Worm (Caenorhabditis elegans) whole organism, L1 larva: ENCODE results near the gene sru-22.

Experiments used
- C04F5.9 ChIP-seq: sonication (generic microtip); optimal IDR thresholded peaks from 2 replicates; lab custom pipeline; 2016; ENCODE audit warnings: missing genetic modification characterization, missing compliant biosample characterization
- C16A3.4 ChIP-seq: fragments of 150-350 bp; optimal IDR thresholded peaks from 2 replicates; lab custom pipeline; 2014; ENCODE audit warnings: missing biosample characterization, missing genetic modification characterization
- C34B4.2 ChIP-seq: sonication (generic microtip); optimal IDR thresholded peaks from 2 replicates; lab custom pipeline; 2017; ENCODE audit warnings: mild to moderate bottlenecking, missing genetic modification characterization, missing compliant biosample characterization
- ama-1 ChIP-seq: fragments of 150-350 bp; optimal IDR thresholded peaks from 2 replicates; lab custom pipeline; 2014
- ceh-8 ChIP-seq: fragments of 200-800 bp; sonication (Bioruptor generic); optimal IDR thresholded peaks from 2 replicates; lab custom pipeline; 2018; ENCODE audit warnings: mild to moderate bottlenecking, missing genetic modification characterization, moderate library complexity, missing compliant biosample characterization
- ces-1 ChIP-seq: fragments of 150-350 bp; optimal IDR thresholded peaks from 2 replicates; lab custom pipeline; 2014; ENCODE audit warnings: missing biosample characterization, missing genetic modification reagents, missing genetic modification characterization
- dpl-1 ChIP-seq, 3 experiments: fragments of 150-350 bp in 2 of 3; sonication (generic microtip) in 1 of 3; optimal IDR thresholded peaks; 2 replicates each; lab custom pipeline; 2014 to 2017; ENCODE audit warnings: missing biosample characterization in 3 of 3, missing genetic modification characterization in 3 of 3, missing genetic modification reagents in 3 of 3
- dsc-1 ChIP-seq: sonication (generic microtip); optimal IDR thresholded peaks from 2 replicates; lab custom pipeline; 2016; ENCODE audit warnings: mild to moderate bottlenecking, missing genetic modification characterization, missing compliant biosample characterization
- efl-1 ChIP-seq, 4 experiments: fragments of 150-350 bp; optimal IDR thresholded peaks in 3 of 4; peaks in 1 of 4; 1 replicate in 1 of 4; 2 replicates in 3 of 4; lab custom pipeline; 2014; ENCODE audit warnings: missing biosample characterization in 2 of 4, missing genetic modification characterization in 2 of 4, missing genetic modification reagents in 2 of 4
- ets-5 ChIP-seq: fragments of 200-800 bp; sonication (Bioruptor generic); IDR thresholded peaks from 2 replicates; pipeline ENCODE4 v1.3.6; 2022; ENCODE audit warnings: missing genetic modification characterization, missing compliant biosample characterization
- fkh-10 ChIP-seq: sonication (generic microtip); optimal IDR thresholded peaks from 2 replicates; lab custom pipeline; 2017; ENCODE audit warnings: missing biosample characterization, missing genetic modification reagents, missing genetic modification characterization
- fos-1 ChIP-seq: fragments of 150-350 bp; optimal IDR thresholded peaks from 2 replicates; lab custom pipeline; 2014; ENCODE audit warnings: missing biosample characterization, missing genetic modification characterization
- irx-1 ChIP-seq: sonication (generic microtip); optimal IDR thresholded peaks from 2 replicates; lab custom pipeline; 2016; ENCODE audit warnings: missing genetic modification characterization, missing compliant biosample characterization
- lin-14 ChIP-seq: fragments of 200-800 bp; sonication (Bioruptor generic); optimal IDR thresholded peaks from 2 replicates; lab custom pipeline; 2018; ENCODE audit warnings: mild to moderate bottlenecking, missing genetic modification characterization, moderate library complexity, missing compliant biosample characterization
- lin-15B ChIP-seq: fragments of 150-350 bp; sonication (generic microtip); optimal IDR thresholded peaks from 3 replicates; lab custom pipeline; 2014; ENCODE audit warnings: missing biosample characterization, missing genetic modification characterization
- lin-39 ChIP-seq: fragments of 150-350 bp; optimal IDR thresholded peaks from 2 replicates; lab custom pipeline; 2014; ENCODE audit warnings: missing biosample characterization, missing genetic modification reagents, missing genetic modification characterization
- lsy-2 ChIP-seq, 2 experiments: fragments of 150-350 bp; optimal IDR thresholded peaks; 2 replicates each; lab custom pipeline; 2014; ENCODE audit warnings: missing biosample characterization in 2 of 2, missing genetic modification characterization in 2 of 2
- mef-2 ChIP-seq: fragments of 150-350 bp; optimal IDR thresholded peaks from 2 replicates; lab custom pipeline; 2014; ENCODE audit warnings: missing biosample characterization, missing genetic modification characterization
- mep-1 ChIP-seq: fragments of 150-350 bp; optimal IDR thresholded peaks from 2 replicates; lab custom pipeline; 2014; ENCODE audit warnings: missing biosample characterization, missing genetic modification characterization
- nhr-28 ChIP-seq: fragments of 150-350 bp; optimal IDR thresholded peaks from 2 replicates; lab custom pipeline; 2014; ENCODE audit warnings: missing biosample characterization, missing genetic modification characterization
- nhr-84 ChIP-seq: sonication (generic microtip); optimal IDR thresholded peaks from 2 replicates; lab custom pipeline; 2017; ENCODE audit warnings: missing biosample characterization, missing genetic modification characterization
- nhr-85 ChIP-seq: sonication (generic microtip); peaks from one replicate; lab custom pipeline; 2016; ENCODE audit warnings: missing genetic modification characterization, inconsistent platforms, missing compliant biosample characterization
- nhr-90 ChIP-seq: sonication (generic microtip); optimal IDR thresholded peaks from 2 replicates; lab custom pipeline; 2016; ENCODE audit warnings: mild to moderate bottlenecking, missing genetic modification characterization, missing compliant biosample characterization; ENCODE audit not compliant: poor library complexity
- pag-3 ChIP-seq: sonication (generic microtip); optimal IDR thresholded peaks from 2 replicates; lab custom pipeline; 2017; ENCODE audit warnings: missing genetic modification characterization, mild to moderate bottlenecking, missing compliant biosample characterization, antibody characterized with exemption, borderline replicate concordance; ENCODE audit not compliant: insufficient read depth
- pax-3 ChIP-seq: fragments of 200-800 bp; sonication (Bioruptor generic); optimal IDR thresholded peaks from 2 replicates; lab custom pipeline; 2018; ENCODE audit warnings: mild to moderate bottlenecking, missing genetic modification characterization, moderate library complexity, missing compliant biosample characterization
- pqm-1 ChIP-seq: sonication (generic microtip); optimal IDR thresholded peaks from 3 replicates; lab custom pipeline; 2017; ENCODE audit warnings: missing biosample characterization, missing genetic modification characterization
- snu-23 ChIP-seq: sonication (generic microtip); optimal IDR thresholded peaks from 2 replicates; lab custom pipeline; 2016; ENCODE audit warnings: missing genetic modification characterization, missing compliant biosample characterization
- sptf-1 ChIP-seq: fragments of 150-350 bp; optimal IDR thresholded peaks from 2 replicates; lab custom pipeline; 2014; ENCODE audit warnings: missing biosample characterization, missing genetic modification characterization
- sup-37 ChIP-seq: fragments of 200-800 bp; sonication (Bioruptor generic); optimal IDR thresholded peaks from 2 replicates; lab custom pipeline; 2018; ENCODE audit warnings: mild to moderate bottlenecking, missing genetic modification characterization, missing compliant biosample characterization
- swsn-7 ChIP-seq: sonication (generic microtip); optimal IDR thresholded peaks from 2 replicates; lab custom pipeline; 2016; ENCODE audit warnings: missing genetic modification characterization, missing compliant biosample characterization
- tbx-2 ChIP-seq: sonication (generic microtip); optimal IDR thresholded peaks from 2 replicates; lab custom pipeline; 2016; ENCODE audit warnings: missing genetic modification characterization, missing compliant biosample characterization
- unc-62 ChIP-seq: fragments of 150-350 bp; optimal IDR thresholded peaks from 2 replicates; lab custom pipeline; 2014; ENCODE audit warnings: missing biosample characterization, missing genetic modification reagents, missing genetic modification characterization
- xbp-1 ChIP-seq: sonication (generic microtip); optimal IDR thresholded peaks from 2 replicates; lab custom pipeline; 2016; ENCODE audit warnings: missing genetic modification characterization, missing compliant biosample characterization
- zag-1 ChIP-seq: fragments of 150-350 bp; optimal IDR thresholded peaks from 2 replicates; lab custom pipeline; 2014; ENCODE audit warnings: missing biosample characterization, missing genetic modification characterization

The sru-22 gene

DNA sequence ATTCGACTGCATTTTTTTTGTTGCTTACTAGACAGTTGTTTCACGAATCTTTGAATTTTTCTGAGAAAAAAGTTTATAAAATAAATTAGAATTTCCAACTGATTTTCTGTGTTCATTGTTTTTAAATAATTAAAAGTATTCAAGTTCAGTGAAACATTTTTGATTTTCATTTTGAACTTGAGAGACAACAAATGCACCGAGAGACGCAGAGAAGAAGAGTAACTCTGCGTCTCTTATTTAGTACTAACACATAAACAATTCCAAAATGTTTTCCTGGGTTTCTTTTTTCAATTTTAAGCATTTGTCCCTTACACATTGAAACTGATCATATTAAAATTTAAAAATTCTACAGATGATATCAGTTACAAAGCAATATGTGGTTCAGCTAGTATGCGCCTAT, 15.3 kb downstream of the sru-22 start (continued):
- TF ChIP-seq ceh-8 (no peak), ets-5 (no peak), mep-1 (peak; percentile 8), C34B4.2 (tag; lab: Kevin White, UChicago) (no peak), unc-62 (GFP tag; lab: Kevin White, UChicago) (no peak), C16A3.4 (tag; lab: Kevin White, UChicago) (no peak), fkh-10 (GFP tag; lab: Kevin White, UChicago) (no peak), snu-23 (GFP tag; lab: Kevin White, UChicago) (no peak), sup-37 (no peak), C04F5.9 (tag; lab: Kevin White, UChicago) (no peak), pag-3 (tag; lab: Kevin White, UChicago) (no peak), ces-1 (no peak), lin-14 (GFP tag; lab: Kevin White, UChicago) (peak; percentile 55), tbx-2 (tag; lab: Kevin White, UChicago) (no peak), ama-1 (no peak), mef-2 (tag; lab: Kevin White, UChicago) (no peak), nhr-90 (tag; lab: Kevin White, UChicago) (no peak)

DNA sequence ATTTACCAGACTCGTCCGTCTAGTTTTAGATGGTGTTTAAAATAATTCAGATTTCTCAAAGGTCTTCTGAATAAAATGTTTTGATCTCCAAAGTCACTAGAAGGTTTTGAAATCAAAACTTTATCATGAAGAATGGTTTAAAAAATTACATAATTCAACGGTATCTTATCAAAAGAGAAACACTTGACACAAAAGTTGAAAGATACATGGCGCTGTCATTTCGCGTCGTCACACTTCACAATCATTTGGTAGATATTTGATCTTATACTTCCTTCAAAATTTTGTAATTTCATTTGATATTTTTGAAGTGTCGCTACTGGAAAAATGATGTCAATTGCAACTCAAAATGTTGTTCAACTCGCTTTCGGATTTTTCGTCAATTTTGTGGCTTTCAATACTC, 17.6 kb downstream of the sru-22 start, which contains the start of gene F36G9.3:
TSS of gene F36G9.3 (plus strand) at position 301 of the 400 bp plus-strand sequence.
- TF ChIP-seq dsc-1 (tag; lab: Kevin White, UChicago) (no peak), irx-1 (tag; lab: Kevin White, UChicago) (no peak), unc-62 (GFP tag; lab: Kevin White, UChicago) (no peak)

DNA sequence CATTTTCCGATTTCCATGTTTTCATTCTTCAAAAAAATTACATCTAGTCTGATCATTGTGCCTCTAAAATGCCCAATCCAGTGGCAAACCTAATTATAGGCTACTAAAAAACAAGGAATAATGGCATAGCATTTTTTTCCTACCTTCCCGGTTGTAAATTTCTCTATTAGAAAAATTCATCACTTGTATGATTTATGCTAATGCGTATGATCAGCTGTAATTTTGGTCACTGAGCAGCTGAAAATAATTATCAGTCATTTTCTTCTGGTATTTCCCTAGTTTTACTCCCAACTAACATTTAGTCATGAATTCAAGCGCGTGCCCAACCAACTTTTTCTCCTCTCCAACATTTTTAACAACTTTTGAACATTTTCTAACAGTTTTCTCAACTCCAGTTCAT, 19.2 kb downstream of the sru-22 start, which contains the start of gene srh-186:
TSS of gene srh-186 (plus strand) at position 301 of the 400 bp plus-strand sequence.
- TF ChIP-seq nhr-84 (tag; lab: Kevin White, UChicago), result no peak
- no peak for TF ChIP-seq lin-14 (GFP tag; lab: Kevin White, UChicago)

DNA sequence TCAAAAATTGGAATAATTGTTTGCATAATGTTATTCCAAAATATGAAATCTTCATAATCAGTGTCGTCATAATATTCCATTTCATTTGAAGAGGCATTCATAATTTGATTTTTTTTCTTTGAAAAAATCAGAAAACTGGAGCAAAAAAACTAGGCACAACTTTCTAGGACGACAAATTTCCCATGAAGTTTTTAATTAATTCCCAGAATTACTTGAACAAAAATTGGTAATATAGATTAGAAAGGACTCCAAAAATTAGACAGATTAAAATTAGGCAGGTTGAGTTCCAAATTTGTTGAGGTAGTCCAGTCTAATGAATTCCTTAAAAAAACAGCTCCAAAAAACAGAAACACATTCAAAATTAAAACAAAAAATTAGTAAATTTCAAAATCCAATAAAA, 19.8 kb downstream of the sru-22 start, which contains the start of gene srw-57:
TSS of gene srw-57 (minus strand) at position 101 of the 400 bp plus-strand sequence.
- TF ChIP-seq pag-3 (tag; lab: Kevin White, UChicago) (no peak), dpl-1 (GFP tag; optimal IDR thresholded peaks at IDR 0.05; lab: Kevin White, UChicago) (no peak), nhr-28 (tag; lab: Kevin White, UChicago) (no peak), pqm-1 (no peak), swsn-7 (tag; lab: Kevin White, UChicago) (no peak), nhr-90 (tag; lab: Kevin White, UChicago) (no peak), sptf-1 (tag; lab: Kevin White, UChicago) (no peak), fos-1 (tag; lab: Kevin White, UChicago) (no peak), nhr-85 (tag; lab: Kevin White, UChicago) (no peak)

DNA sequence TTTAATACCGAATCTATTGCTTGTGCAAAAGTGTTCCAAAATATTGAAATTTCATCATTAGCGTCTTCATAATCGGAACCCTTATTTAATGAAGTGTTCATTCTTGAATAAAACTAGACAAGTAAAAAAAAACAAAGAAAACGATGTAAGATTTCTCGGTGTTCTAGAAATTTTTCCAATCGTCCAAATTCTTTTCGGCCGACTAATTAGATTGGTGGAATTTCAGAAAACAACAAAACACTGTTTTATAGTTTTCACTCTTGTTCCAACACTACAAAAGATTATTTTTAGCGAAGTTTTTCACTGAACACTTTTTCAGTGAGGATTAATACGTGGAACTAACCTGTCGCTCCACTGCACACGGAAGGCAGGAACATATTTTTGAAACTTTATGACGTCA, 22.0 kb downstream of the sru-22 start, which contains the start of gene srw-56:
TSS of gene srw-56 (minus strand) at position 101 of the 400 bp plus-strand sequence.
- TF ChIP-seq efl-1 (optimal IDR thresholded peaks at IDR 0.05; lab: Kevin White, UChicago) (no peak), efl-1 (GFP tag; optimal IDR thresholded peaks at IDR 0.05 in 1 of 2; lab: Kevin White, UChicago) (peak in 1 of 2 experiments; percentile 61), nhr-28 (tag; lab: Kevin White, UChicago) (no peak)

DNA sequence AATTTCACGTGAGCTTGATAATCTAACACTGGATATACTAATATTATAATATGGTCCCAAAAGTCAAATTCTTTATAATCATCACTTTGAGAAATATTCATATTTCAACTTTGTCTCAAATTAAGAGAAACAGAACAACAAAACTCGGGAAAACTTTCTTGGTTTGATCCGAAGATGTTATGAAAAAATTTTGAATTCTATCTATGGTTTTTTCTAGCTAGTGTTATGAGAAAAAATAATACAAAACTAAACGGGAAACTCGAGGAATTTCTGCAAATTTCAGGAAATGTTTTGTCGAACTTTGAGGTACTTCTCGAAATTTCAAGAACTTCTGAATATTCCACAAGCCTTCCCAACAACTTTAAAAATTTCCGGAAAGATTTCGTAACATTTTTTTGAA, 23.8 kb downstream of the sru-22 start, which contains the start of gene srw-59:
TSS of gene srw-59 (minus strand) at position 101 of the 400 bp plus-strand sequence.
- TF ChIP-seq lin-15B (tag; lab: Kevin White, UChicago) (no peak), xbp-1 (tag; lab: Kevin White, UChicago) (no peak), ces-1 (no peak), lsy-2 (tag; optimal IDR thresholded peaks at IDR 0.05; lab: Kevin White, UChicago) (no peak), snu-23 (GFP tag; lab: Kevin White, UChicago) (no peak), lin-39 (tag; lab: Kevin White, UChicago) (no peak), zag-1 (tag; lab: Kevin White, UChicago) (no peak), pax-3 (tag; lab: Kevin White, UChicago) (no peak), fos-1 (tag; lab: Kevin White, UChicago) (no peak)
